Fruit fly (Drosophila melanogaster): ENCODE data around the gene CG10862.

CG10862 gene

dm6 chr3L:3695379-3695778, 40.8 kb upstream of the CG10862 start (continued):
- TF ChIP-seq fd59A (GFP tag; optimal IDR thresholded peaks at IDR 0.05) (no peak), Ets96B (tag; optimal IDR thresholded peaks at IDR 0.05) (peak; percentile 51), spab (GFP tag; optimal IDR thresholded peaks at IDR 0.05) (peak; percentile 45), topi (GFP tag; optimal IDR thresholded peaks at IDR 0.05) (peak; percentile 54), Gug (GFP tag; IDR thresholded peaks at IDR 0.05) (no peak), Eip93F (GFP tag; optimal IDR thresholded peaks at IDR 0.05) (no peak), CG3032 (tag; optimal IDR thresholded peaks at IDR 0.05) (peak; percentile 47), CG9139 (GFP tag; optimal IDR thresholded peaks at IDR 0.05) (no peak), Ets21C (GFP tag; optimal IDR thresholded peaks at IDR 0.05) (no peak), achi (GFP tag; optimal IDR thresholded peaks at IDR 0.05) (peak; percentile 22), eg (GFP tag; IDR thresholded peaks at IDR 0.05) (no peak), esn (GFP tag; optimal IDR thresholded peaks at IDR 0.05) (peak; percentile 54), fkh (GFP tag; optimal IDR thresholded peaks at IDR 0.05) (no peak), Hr39 (GFP tag; optimal IDR thresholded peaks at IDR 0.05) (peak; percentile 40), salr (GFP tag; optimal IDR thresholded peaks at IDR 0.05) (no peak), CG34406 (GFP tag; optimal IDR thresholded peaks at IDR 0.05) (peak; percentile 11), vri (GFP tag; optimal IDR thresholded peaks at IDR 0.05) (peak; percentile 8), net (GFP tag; optimal IDR thresholded peaks at IDR 0.05) (no peak), Eip78C (GFP tag) (peak; percentile 58), acj6 (GFP tag; optimal IDR thresholded peaks at IDR 0.05) (peak; percentile 44), CG6276 (GFP tag; optimal IDR thresholded peaks at IDR 0.05) (no peak), ss (GFP tag; optimal IDR thresholded peaks at IDR 0.05) (peak in 1 of 2 experiments; percentile 4)

- TF ChIP-seq vri (GFP tag; optimal IDR thresholded peaks at IDR 0.05) (peak; percentile 40), Blimp-1 (GFP tag; optimal IDR thresholded peaks at IDR 0.05) (peak; percentile 39), CG4318 (GFP tag; optimal IDR thresholded peaks at IDR 0.05) (no peak), esn (GFP tag; optimal IDR thresholded peaks at IDR 0.05) (peak; percentile 33), CG34406 (GFP tag; optimal IDR thresholded peaks at IDR 0.05) (peak; percentile 12), Hr39 (GFP tag; optimal IDR thresholded peaks at IDR 0.05) (no peak), svp (GFP tag) (peak; percentile 57), CG8632 (GFP tag; optimal IDR thresholded peaks at IDR 0.05) (no peak), CG9139 (GFP tag; optimal IDR thresholded peaks at IDR 0.05) (no peak), CG11902 (GFP tag; optimal IDR thresholded peaks at IDR 0.05) (no peak), CG6854 (GFP tag; optimal IDR thresholded peaks at IDR 0.05) (peak; percentile 66), CG3032 (tag; optimal IDR thresholded peaks at IDR 0.05) (no peak), Eip78C (GFP tag) (no peak), salr (GFP tag; optimal IDR thresholded peaks at IDR 0.05) (no peak), Met (GFP tag; optimal IDR thresholded peaks at IDR 0.05) (peak; percentile 2), Sox102F (GFP tag; optimal IDR thresholded peaks at IDR 0.05) (peak; percentile 7)
Observed at dm6 chr3L:3691639-3692038, 37.1 kb upstream of the CG10862 start.

dm6 chr3L:3690085-3690484, 35.5 kb upstream of the CG10862 start:
- TF ChIP-seq CG10631 (GFP tag; optimal IDR thresholded peaks at IDR 0.05) (peak; percentile 10), vri (GFP tag; optimal IDR thresholded peaks at IDR 0.05) (no peak), dsx (GFP tag; optimal IDR thresholded peaks at IDR 0.05; ENCODE audit: poor library complexity, severe bottlenecking) (no peak), eg (GFP tag; IDR thresholded peaks at IDR 0.05) (peak; percentile 47; the same call in 2 of the 3 replicates), Eip78C (GFP tag) (peak; percentile 79), svp (GFP tag) (no peak), CG6854 (GFP tag; optimal IDR thresholded peaks at IDR 0.05) (no peak), CG34406 (GFP tag; optimal IDR thresholded peaks at IDR 0.05) (no peak), achi (GFP tag; optimal IDR thresholded peaks at IDR 0.05) (peak; percentile 37), Smox (GFP tag; optimal IDR thresholded peaks at IDR 0.05) (no peak), CG6792 (GFP tag; optimal IDR thresholded peaks at IDR 0.05) (peak; percentile 10), CG31627 (GFP tag; optimal IDR thresholded peaks at IDR 0.05) (no peak), acj6 (GFP tag; optimal IDR thresholded peaks at IDR 0.05) (peak; percentile 50), Hr4 (GFP tag; optimal IDR thresholded peaks at IDR 0.05) (peak; percentile 53), Hr39 (GFP tag; optimal IDR thresholded peaks at IDR 0.05) (no peak), CG11294 (GFP tag; IDR thresholded peaks at IDR 0.05) (0 out of 2 replicates have a peak, but pooled peaks have one; percentile 9), CG8319 (GFP tag; optimal IDR thresholded peaks at IDR 0.05) (no peak), CG7368 (GFP tag; optimal IDR thresholded peaks at IDR 0.05) (peak; percentile 19), Hr38 (GFP tag; optimal IDR thresholded peaks at IDR 0.05) (no peak), CG1621 (tag; optimal IDR thresholded peaks at IDR 0.05) (peak; percentile 9), CG6163 (GFP tag; IDR thresholded peaks at IDR 0.05) (peak; percentile 49; the same call in 1 of the 3 replicates), esn (GFP tag; optimal IDR thresholded peaks at IDR 0.05) (no peak), CG16779 (tag; optimal IDR thresholded peaks at IDR 0.05) (no peak), CG6276 (GFP tag; optimal IDR thresholded peaks at IDR 0.05) (peak; percentile 26), CG8119 (GFP tag; IDR thresholded peaks at IDR 0.05) (peak; percentile 35; the same call in 1 of the 3 replicates), Ets96B (tag; optimal IDR thresholded peaks at IDR 0.05) (peak; percentile 45), topi (GFP tag; optimal IDR thresholded peaks at IDR 0.05) (no peak), CG11762 (GFP tag; optimal IDR thresholded peaks at IDR 0.05; ENCODE audit: insufficient read depth) (no peak), spab (GFP tag; optimal IDR thresholded peaks at IDR 0.05) (peak; percentile 29), cyc (GFP tag; optimal IDR thresholded peaks at IDR 0.05) (no peak), Ets21C (GFP tag; optimal IDR thresholded peaks at IDR 0.05) (no peak)

Data from whole organism, prepupa.